Worm (Caenorhabditis elegans) whole organism, L4 larva: ENCODE results near the gene snrp-3.

ENCODE experiments used
- D1046.2 ChIP-seq: fragments of 200-800 bp; sonication (Bioruptor generic); IDR thresholded peaks from 2 replicates; pipeline ENCODE4 v1.3.6; 2022; ENCODE audit warnings: missing genetic modification characterization, missing compliant biosample characterization
- F44E2.7 ChIP-seq: fragments of 200-800 bp; sonication (Bioruptor generic); IDR thresholded peaks from 2 replicates; pipeline ENCODE4 v2.1.2; 2022; ENCODE audit warnings: missing genetic modification characterization, missing compliant biosample characterization
- F49E8.2 ChIP-seq: sonication (generic microtip); optimal IDR thresholded peaks from 2 replicates; lab custom pipeline; 2016; ENCODE audit warnings: missing compliant biosample characterization, mild to moderate bottlenecking, missing genetic modification characterization, borderline replicate concordance
- Y105C5A.15 ChIP-seq: fragments of 200-800 bp; sonication (Bioruptor generic); IDR thresholded peaks from 2 replicates; pipeline ENCODE4 v1.3.6; 2022; ENCODE audit warnings: missing genetic modification characterization, missing compliant biosample characterization
- Y48G9A.11 ChIP-seq: fragments of 200-800 bp; sonication (Bioruptor generic); IDR thresholded peaks from 2 replicates; pipeline ENCODE4 v1.3.6; 2022; ENCODE audit warnings: missing genetic modification reagents, missing genetic modification characterization, missing compliant biosample characterization
- ZK546.5 ChIP-seq, 2 experiments: sonication (generic microtip); optimal IDR thresholded peaks; 2 replicates each; lab custom pipeline; 2017; ENCODE audit warnings: missing biosample characterization in 2 of 2, missing genetic modification characterization in 2 of 2
- aha-1 ChIP-seq: fragments of 150-350 bp; peaks from one replicate; lab custom pipeline; 2014; ENCODE audit warnings: missing biosample characterization, missing genetic modification characterization
- aly-2 ChIP-seq: sonication (generic microtip); optimal IDR thresholded peaks from 2 replicates; lab custom pipeline; 2018; ENCODE audit warnings: missing biosample characterization, missing genetic modification characterization
- ama-1 ChIP-seq: fragments of 150-350 bp; optimal IDR thresholded peaks from 2 replicates; lab custom pipeline; 2014; ENCODE audit warnings: inconsistent platforms, mixed read lengths
- arid-1 ChIP-seq: fragments of 200-800 bp; sonication (Bioruptor generic); conservative IDR thresholded peaks from 2 replicates; pipeline ENCODE4 v1.3.6; 2022; ENCODE audit warnings: missing genetic modification reagents, missing genetic modification characterization, missing compliant biosample characterization
- ceh-62 ChIP-seq: sonication (generic microtip); optimal IDR thresholded peaks from 2 replicates; lab custom pipeline; 2017; ENCODE audit warnings: missing biosample characterization, missing genetic modification characterization
- ceh-82 ChIP-seq: sonication (generic microtip); optimal IDR thresholded peaks from 2 replicates; lab custom pipeline; 2017; ENCODE audit warnings: missing biosample characterization, missing genetic modification characterization
- ces-1 ChIP-seq: fragments of 150-350 bp; sonication (generic microtip); optimal IDR thresholded peaks from 4 replicates; lab custom pipeline; 2014; ENCODE audit warnings: missing biosample characterization, missing genetic modification reagents, missing genetic modification characterization
- daf-12 ChIP-seq: fragments of 150-350 bp; optimal IDR thresholded peaks from 2 replicates; lab custom pipeline; 2014; ENCODE audit warnings: missing biosample characterization, missing genetic modification reagents, missing genetic modification characterization
- daf-16 ChIP-seq, 3 experiments: sonication (generic microtip); optimal IDR thresholded peaks; 2 replicates each; lab custom pipeline; 2016 to 2017; ENCODE audit warnings: missing genetic modification characterization in 3 of 3, missing genetic modification reagents in 3 of 3, mild to moderate bottlenecking in 2 of 3, missing compliant biosample characterization in 2 of 3, missing biosample characterization in 1 of 3, moderate library complexity in 1 of 3
- daf-19 ChIP-seq: fragments of 200-800 bp; sonication (Bioruptor generic); conservative IDR thresholded peaks from 2 replicates; pipeline ENCODE4 v1.3.6; 2022; ENCODE audit warnings: missing genetic modification characterization, missing compliant biosample characterization
- daf-8 ChIP-seq: fragments of 200-800 bp; sonication (Bioruptor generic); IDR thresholded peaks from 2 replicates; pipeline ENCODE4 v1.3.6; 2022; ENCODE audit warnings: missing genetic modification characterization, missing compliant biosample characterization
- dmd-8 ChIP-seq: fragments of 200-800 bp; sonication (Bioruptor generic); IDR thresholded peaks from 2 replicates; pipeline ENCODE4 v1.3.6; 2022; ENCODE audit warnings: missing genetic modification characterization, missing compliant biosample characterization
- dmd-9 ChIP-seq: fragments of 200-800 bp; sonication (Bioruptor generic); IDR thresholded peaks from 2 replicates; pipeline ENCODE4 v1.3.6; 2022; ENCODE audit warnings: missing genetic modification reagents, missing genetic modification characterization, missing compliant biosample characterization
- duxl-1 ChIP-seq: sonication (generic microtip); optimal IDR thresholded peaks from 2 replicates; lab custom pipeline; 2016; ENCODE audit warnings: mild to moderate bottlenecking, missing genetic modification characterization, moderate library complexity, missing compliant biosample characterization; ENCODE audit not compliant: poor library complexity
- dve-1 ChIP-seq: sonication (generic microtip); optimal IDR thresholded peaks from 2 replicates; lab custom pipeline; 2017; ENCODE audit warnings: antibody characterized with exemption, mild to moderate bottlenecking, missing genetic modification characterization, missing compliant biosample characterization; ENCODE audit not compliant: insufficient read depth
- gei-8 ChIP-seq: fragments of 200-800 bp; sonication (Bioruptor generic); optimal IDR thresholded peaks from 2 replicates; lab custom pipeline; 2018; ENCODE audit warnings: mild to moderate bottlenecking, missing genetic modification characterization, missing compliant biosample characterization
- hif-1 ChIP-seq, 2 experiments: sonication (generic microtip); optimal IDR thresholded peaks; 2 replicates each; lab custom pipeline; 2016 to 2017; ENCODE audit warnings: missing compliant biosample characterization in 2 of 2, missing genetic modification characterization in 2 of 2, missing genetic modification reagents in 2 of 2, missing genotype in 2 of 2, mild to moderate bottlenecking in 1 of 2
- hlh-11 ChIP-seq: fragments of 200-800 bp; sonication (Bioruptor generic); optimal IDR thresholded peaks from 2 replicates; lab custom pipeline; 2018; ENCODE audit warnings: mild to moderate bottlenecking, missing genetic modification characterization, missing compliant biosample characterization
- hlh-30 ChIP-seq: sonication (generic microtip); optimal IDR thresholded peaks from 2 replicates; lab custom pipeline; 2017; ENCODE audit warnings: antibody characterized with exemption, mild to moderate bottlenecking, missing genetic modification characterization, missing compliant biosample characterization; ENCODE audit not compliant: insufficient read depth
- lim-7 ChIP-seq: fragments of 200-800 bp; sonication (Bioruptor generic); IDR thresholded peaks from 2 replicates; pipeline ENCODE4 v1.3.6; 2022; ENCODE audit warnings: missing genetic modification characterization, missing compliant biosample characterization
- lin-13 ChIP-seq: fragments of 150-350 bp; optimal IDR thresholded peaks from 2 replicates; lab custom pipeline; 2014; ENCODE audit warnings: missing biosample characterization, missing genetic modification reagents, missing genetic modification characterization
- lin-38 ChIP-seq: fragments of 200-800 bp; sonication (Bioruptor generic); IDR thresholded peaks from 2 replicates; pipeline ENCODE4 v1.3.6; 2022; ENCODE audit warnings: missing genetic modification reagents, missing genetic modification characterization, missing compliant biosample characterization
- lin-39 ChIP-seq: fragments of 150-350 bp; optimal IDR thresholded peaks from 2 replicates; lab custom pipeline; 2014; ENCODE audit warnings: missing biosample characterization, missing genetic modification reagents, missing genetic modification characterization
- lir-3 ChIP-seq: sonication (generic microtip); optimal IDR thresholded peaks from 2 replicates; lab custom pipeline; 2016; ENCODE audit warnings: mild to moderate bottlenecking, missing genetic modification characterization, missing compliant biosample characterization
- lsy-2 ChIP-seq, 2 experiments: fragments of 150-350 bp in 1 of 2; sonication (generic microtip) in 1 of 2; optimal IDR thresholded peaks; 2 replicates each; lab custom pipeline; 2014 to 2017; ENCODE audit warnings: missing biosample characterization in 2 of 2, missing genetic modification characterization in 2 of 2
- mes-2 ChIP-seq: sonication (generic microtip); optimal IDR thresholded peaks from 2 replicates; lab custom pipeline; 2016; ENCODE audit warnings: missing genotype, mild to moderate bottlenecking, missing genetic modification characterization, missing compliant biosample characterization; ENCODE audit not compliant: poor library complexity, severe bottlenecking
- nhr-111 ChIP-seq: fragments of 200-800 bp; sonication (Bioruptor generic); optimal IDR thresholded peaks from 2 replicates; lab custom pipeline; 2018; ENCODE audit warnings: mild to moderate bottlenecking, missing genetic modification characterization, missing compliant biosample characterization
- nhr-237 ChIP-seq: sonication (generic microtip); optimal IDR thresholded peaks from 2 replicates; lab custom pipeline; 2017; ENCODE audit warnings: missing biosample characterization, missing genetic modification characterization
- nhr-25 ChIP-seq: sonication (generic microtip); optimal IDR thresholded peaks from 2 replicates; lab custom pipeline; 2017; ENCODE audit warnings: missing genetic modification characterization, mild to moderate bottlenecking, missing compliant biosample characterization, antibody characterized with exemption, moderate library complexity, borderline replicate concordance; ENCODE audit not compliant: insufficient read depth
- nhr-28 ChIP-seq: fragments of 150-350 bp; optimal IDR thresholded peaks from 2 replicates; lab custom pipeline; 2014; ENCODE audit warnings: missing biosample characterization, missing genetic modification characterization
- nhr-41 ChIP-seq: fragments of 200-800 bp; sonication (Bioruptor generic); IDR thresholded peaks from 2 replicates; pipeline ENCODE4 v1.3.6; 2022; ENCODE audit warnings: missing genetic modification reagents, missing genetic modification characterization, missing compliant biosample characterization
- nhr-76 ChIP-seq: fragments of 150-350 bp; optimal IDR thresholded peaks from 2 replicates; lab custom pipeline; 2014; ENCODE audit warnings: missing biosample characterization, missing genetic modification characterization
- nhr-77 ChIP-seq: fragments of 150-350 bp; optimal IDR thresholded peaks from 2 replicates; lab custom pipeline; 2014; ENCODE audit warnings: missing biosample characterization, missing genetic modification characterization
- pha-4 ChIP-seq, 2 experiments: fragments of 150-350 bp in 1 of 2; fragments of 200-800 bp in 1 of 2; sonication (Bioruptor generic) in 1 of 2; IDR thresholded peaks in 1 of 2; optimal IDR thresholded peaks in 1 of 2; 2 replicates each; pipeline versions ENCODE4 v1.3.6 to Lab custom; 2014 to 2022; ENCODE audit warnings: missing genetic modification characterization in 2 of 2, missing genetic modification reagents in 2 of 2, missing biosample characterization in 1 of 2, missing compliant biosample characterization in 1 of 2
- php-3 ChIP-seq: fragments of 200-800 bp; sonication (Bioruptor generic); IDR thresholded peaks from 2 replicates; pipeline ENCODE4 v1.3.6; 2022; ENCODE audit warnings: missing genetic modification reagents, missing genetic modification characterization, missing compliant biosample characterization
- pqm-1 ChIP-seq: sonication (generic microtip); optimal IDR thresholded peaks from 2 replicates; lab custom pipeline; 2017; ENCODE audit warnings: missing biosample characterization, missing genetic modification characterization
- rbr-2 ChIP-seq: sonication (generic microtip); optimal IDR thresholded peaks from 2 replicates; lab custom pipeline; 2016; ENCODE audit warnings: missing genotype, missing genetic modification characterization, missing compliant biosample characterization
- skn-1 ChIP-seq: fragments of 150-350 bp; optimal IDR thresholded peaks from 2 replicates; lab custom pipeline; 2014; ENCODE audit warnings: missing biosample characterization, missing genetic modification characterization
- tag-97 ChIP-seq: fragments of 200-800 bp; sonication (Bioruptor generic); IDR thresholded peaks from 2 replicates; pipeline ENCODE4 v1.3.6; 2022; ENCODE audit warnings: missing genetic modification characterization, missing compliant biosample characterization
- tra-1 ChIP-seq: fragments of 200-800 bp; sonication (Bioruptor generic); IDR thresholded peaks from 2 replicates; pipeline ENCODE4 v1.3.6; 2022; ENCODE audit warnings: missing genetic modification reagents, missing genetic modification characterization, missing compliant biosample characterization
- vab-7 ChIP-seq: fragments of 200-800 bp; sonication (Bioruptor generic); IDR thresholded peaks from 2 replicates; pipeline ENCODE4 v1.3.6; 2022; ENCODE audit warnings: missing genetic modification reagents, missing genetic modification characterization, missing compliant biosample characterization
- zag-1 ChIP-seq: fragments of 150-350 bp; optimal IDR thresholded peaks from 2 replicates; lab custom pipeline; 2014; ENCODE audit warnings: missing biosample characterization, missing genetic modification characterization
- ztf-11 ChIP-seq: fragments of 150-350 bp; optimal IDR thresholded peaks from 2 replicates; lab custom pipeline; 2014; ENCODE audit warnings: missing biosample characterization, missing genetic modification characterization

The snrp-3 gene

DNA sequence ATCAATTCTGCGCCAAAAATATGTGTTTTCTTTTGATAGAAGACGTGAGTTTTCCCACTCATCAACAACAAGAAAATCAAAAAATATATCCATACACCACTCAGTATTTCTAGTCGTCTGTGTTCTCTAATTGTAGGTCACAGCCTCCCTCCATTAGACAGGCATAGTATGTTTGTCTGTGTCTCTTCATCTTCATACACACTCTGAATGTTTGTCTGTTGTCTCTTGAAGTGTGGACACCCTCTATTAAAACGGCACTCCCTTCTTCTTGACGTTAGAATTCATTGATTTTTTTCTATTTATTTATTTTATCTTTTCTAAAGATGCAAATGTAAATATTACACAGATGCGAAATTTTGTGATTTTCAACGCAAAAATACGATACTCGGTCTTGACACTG, 49.7 kb upstream of the snrp-3 start:
- peak; percentile 10 for TF ChIP-seq hlh-30 (tag; lab: Kevin White, UChicago)
- no peak for TF ChIP-seq duxl-1
- TF ChIP-seq aha-1 (tag; lab: Kevin White, UChicago) = no peak
- TF ChIP-seq dve-1 (tag; lab: Kevin White, UChicago) = no peak
- no peak for TF ChIP-seq nhr-237 (tag; lab: Kevin White, UChicago)
- TF ChIP-seq lin-38 (GFP tag; lab: Robert Waterston, UW) = no peak
- peak; percentile 27 for TF ChIP-seq mes-2
- TF ChIP-seq pha-4 (GFP tag; IDR thresholded peaks at IDR 0.05; lab: Robert Waterston, UW) = no peak
- TF ChIP-seq pha-4 (tag; optimal IDR thresholded peaks at IDR 0.05; lab: Kevin White, UChicago) = no peak
- TF ChIP-seq lsy-2 (tag; optimal IDR thresholded peaks at IDR 0.05; lab: Kevin White, UChicago) = peak in 1 of 2 experiments; percentile 32
- no peak for TF ChIP-seq vab-7 (GFP tag; lab: Robert Waterston, UW)
- no peak for TF ChIP-seq hlh-11 (tag; lab: Kevin White, UChicago)
- no peak for TF ChIP-seq php-3
- TF ChIP-seq gei-8 (GFP tag; lab: Kevin White, UChicago) = no peak
- no peak for TF ChIP-seq lir-3
- TF ChIP-seq nhr-28 (tag; lab: Kevin White, UChicago) = peak; percentile 5
- no peak for TF ChIP-seq daf-12
- TF ChIP-seq skn-1 = no peak

DNA sequence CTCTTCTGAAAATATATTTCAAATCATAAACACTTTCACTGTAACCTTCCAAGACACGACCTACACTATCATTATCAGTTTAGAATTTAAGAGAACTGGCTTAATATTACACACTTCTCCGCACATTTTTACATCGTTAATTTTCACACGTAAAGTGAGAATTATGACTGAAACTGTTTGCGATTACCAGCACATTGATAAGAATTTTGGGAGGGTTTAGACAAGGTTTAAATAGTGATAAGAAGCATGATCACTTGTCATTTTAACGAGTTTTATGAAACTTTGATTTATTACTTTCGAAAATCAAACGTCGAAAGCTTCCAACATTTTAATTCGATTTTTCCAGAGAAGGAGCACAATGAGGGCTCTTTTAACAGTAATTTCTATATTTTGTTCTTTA, 42.9 kb upstream of the snrp-3 start, which contains the start of gene F21D5.3:
TSS of gene F21D5.3 (plus strand) at position 347 of the 400 bp plus-strand sequence.
- TF ChIP-seq zag-1 (no peak), ZK546.5 (tag; optimal IDR thresholded peaks at IDR 0.05; lab: Kevin White, UChicago) (no peak), nhr-41 (no peak), ztf-11 (tag; lab: Kevin White, UChicago) (no peak), ces-1 (GFP tag; lab: Kevin White, UChicago) (no peak), daf-19 (GFP tag; lab: Robert Waterston, UW) (no peak), Y48G9A.11 (GFP tag; lab: Robert Waterston, UW) (no peak), ceh-62 (no peak), nhr-76 (tag; lab: Kevin White, UChicago) (no peak), nhr-111 (GFP tag; lab: Kevin White, UChicago) (no peak), tra-1 (GFP tag; lab: Robert Waterston, UW) (peak; percentile 60; the same call in 1 of the 2 replicates), lin-13 (GFP tag; lab: Kevin White, UChicago) (no peak), tag-97 (GFP tag; lab: Robert Waterston, UW) (no peak), hif-1 (tag; optimal IDR thresholded peaks at IDR 0.05; lab: Kevin White, UChicago) (peak in 1 of 2 experiments; percentile 42), daf-16 (GFP tag; optimal IDR thresholded peaks at IDR 0.05; lab: Kevin White, UChicago) (no peak), daf-16 (tag; optimal IDR thresholded peaks at IDR 0.05; lab: Kevin White, UChicago) (peak; percentile 67), lsy-2 (tag; optimal IDR thresholded peaks at IDR 0.05; lab: Kevin White, UChicago) (no peak), dmd-8 (no peak), lir-3 (no peak), rbr-2 (tag; lab: Kevin White, UChicago) (no peak), gei-8 (GFP tag; lab: Kevin White, UChicago) (no peak), nhr-77 (tag; lab: Kevin White, UChicago) (peak; percentile 67), hlh-30 (tag; lab: Kevin White, UChicago) (no peak), daf-8 (no peak), pqm-1 (tag; lab: Kevin White, UChicago) (peak; percentile 96), Y105C5A.15 (no peak), F44E2.7 (GFP tag; lab: Robert Waterston, UW) (no peak), lim-7 (no peak), arid-1 (no peak), ama-1 (no peak), ceh-82 (no peak), aly-2 (no peak), F49E8.2 (no peak), D1046.2 (GFP tag; lab: Robert Waterston, UW) (no peak), dmd-9 (GFP tag; lab: Robert Waterston, UW) (no peak), nhr-25 (tag; lab: Kevin White, UChicago) (no peak), lin-39 (tag; lab: Kevin White, UChicago) (no peak), hlh-11 (tag; lab: Kevin White, UChicago) (peak; percentile 47)
